Worm (Caenorhabditis elegans): ENCODE results near the gene F49C12.6.

DNA sequence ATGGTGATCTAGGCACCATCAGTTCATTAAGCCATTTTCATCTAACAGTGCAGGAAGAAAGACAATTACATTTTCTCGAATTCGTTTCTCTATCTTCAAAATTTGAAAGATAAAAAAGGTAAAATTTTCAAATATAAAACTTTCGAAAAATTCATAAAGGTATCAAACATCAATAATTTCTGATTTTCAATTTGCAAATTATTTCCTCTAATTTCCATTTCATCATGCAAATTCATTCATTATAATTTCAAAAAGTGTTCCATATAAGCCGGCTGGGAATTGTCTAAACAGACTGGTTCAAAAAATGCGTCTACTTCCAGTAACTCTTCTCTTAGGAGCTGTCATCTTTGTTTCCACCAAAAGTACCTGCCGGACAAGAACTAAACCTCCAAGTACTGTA lies 18.8 kb upstream of the F49C12.6 start, which contains the start of gene clec-183:
- TF ChIP-seq cog-1 (tag; optimal IDR thresholded peaks at IDR 0.05) (no peak), klf-2 (GFP tag; conservative IDR thresholded peaks at IDR 0.05) (no peak), flt-1 (GFP tag; IDR thresholded peaks at IDR 0.05) (no peak), T22C8.4 (GFP tag; IDR thresholded peaks at IDR 0.05) (no peak), ref-1 (GFP tag; conservative IDR thresholded peaks at IDR 0.05) (no peak)
